Fruit fly (Drosophila melanogaster) whole organism, embryonic: ENCODE measurements around the gene spz3.
A peak's percentile ranks its signal among the peaks of the same experiment; 100 is the strongest.

Experiments used
- BEAF-32 ChIP-seq: fragments of 200-800 bp; sonication (Bioruptor generic); optimal IDR thresholded peaks from 3 replicates; lab custom pipeline; 2017; ENCODE audit warnings: missing biosample characterization, missing genetic modification characterization, mild to moderate bottlenecking, moderate library complexity, missing genetic modification reagents
- Bteb2 ChIP-seq: fragments of 200-800 bp; sonication (Bioruptor generic); optimal IDR thresholded peaks from 2 replicates; lab custom pipeline; 2016; ENCODE audit warnings: missing biosample characterization, missing genetic modification characterization
- CG10147 ChIP-seq: fragments of 200-800 bp; sonication (Bioruptor generic); optimal IDR thresholded peaks from 2 replicates; lab custom pipeline; 2019; ENCODE audit warnings: missing biosample characterization, mild to moderate bottlenecking, missing genetic modification characterization, moderate library complexity
- CG10209 ChIP-seq: fragments of 200-800 bp; sonication (Bioruptor generic); optimal IDR thresholded peaks from 3 replicates; lab custom pipeline; 2017; ENCODE audit warnings: missing biosample characterization, mild to moderate bottlenecking, missing genetic modification characterization, missing genetic modification reagents
- CG11504 ChIP-seq: fragments of 200-800 bp; sonication (Bioruptor generic); optimal IDR thresholded peaks from 3 replicates; lab custom pipeline; 2019; ENCODE audit warnings: missing biosample characterization, mild to moderate bottlenecking, missing genetic modification characterization, moderate library complexity
- CG14667 ChIP-seq: fragments of 200-800 bp; sonication (Bioruptor generic); IDR thresholded peaks from 2 replicates; pipeline ENCODE4 v1.3.6; 2022; ENCODE audit warnings: missing biosample characterization, missing genetic modification characterization
- CG17186 ChIP-seq: fragments of 200-800 bp; sonication (Bioruptor generic); optimal IDR thresholded peaks from 3 replicates; lab custom pipeline; 2017; ENCODE audit warnings: missing biosample characterization, missing genetic modification reagents, missing genetic modification characterization
- CG17359 ChIP-seq: fragments of 200-800 bp; sonication (Bioruptor generic); optimal IDR thresholded peaks from 3 replicates; lab custom pipeline; 2018; ENCODE audit warnings: missing biosample characterization, mild to moderate bottlenecking, missing genetic modification characterization, moderate library complexity
- CG17361 ChIP-seq: fragments of 200-800 bp; sonication (Bioruptor generic); IDR thresholded peaks from 3 replicates; pipeline ENCODE4 v1.3.6; 2022; ENCODE audit warnings: missing biosample characterization, missing genetic modification characterization
- CG17612 ChIP-seq: fragments of 200-800 bp; sonication (Bioruptor generic); IDR thresholded peaks from 2 replicates; pipeline ENCODE4 v1.3.6; 2022; ENCODE audit warnings: missing biosample characterization, missing genetic modification characterization
- CG17912 ChIP-seq: fragments of 200-800 bp; sonication (Bioruptor generic); optimal IDR thresholded peaks from 2 replicates; lab custom pipeline; 2018; ENCODE audit warnings: missing biosample characterization, mild to moderate bottlenecking, missing genetic modification characterization
- CG1832 ChIP-seq: fragments of 200-800 bp; sonication (Bioruptor generic); optimal IDR thresholded peaks from 2 replicates; lab custom pipeline; 2017; ENCODE audit warnings: missing biosample characterization, mild to moderate bottlenecking, missing genetic modification characterization, inconsistent platforms
- CG18599 ChIP-seq: fragments of 200-800 bp; sonication (Bioruptor generic); optimal IDR thresholded peaks from 3 replicates; lab custom pipeline; 2017; ENCODE audit warnings: missing biosample characterization, missing genetic modification characterization, mild to moderate bottlenecking, moderate library complexity, missing genetic modification reagents
- CG3163 ChIP-seq: fragments of 200-800 bp; sonication (Bioruptor generic); optimal IDR thresholded peaks from 3 replicates; lab custom pipeline; 2016; ENCODE audit warnings: missing biosample characterization, missing genetic modification characterization
- CG3407 ChIP-seq: fragments of 200-800 bp; sonication (Bioruptor generic); optimal IDR thresholded peaks from 2 replicates; lab custom pipeline; 2018; ENCODE audit warnings: missing biosample characterization, mild to moderate bottlenecking, missing genetic modification characterization
- CG5180 ChIP-seq: fragments of 200-800 bp; sonication (Bioruptor generic); optimal IDR thresholded peaks from 3 replicates; lab custom pipeline; 2017; ENCODE audit warnings: missing biosample characterization, missing genetic modification characterization, mild to moderate bottlenecking, moderate library complexity, missing genetic modification reagents
- CG5953 ChIP-seq: fragments of 200-800 bp; sonication (Bioruptor generic); IDR thresholded peaks from 2 replicates; pipeline ENCODE4 v1.3.6; 2022; ENCODE audit warnings: missing biosample characterization, missing genetic modification characterization
- CG6683 ChIP-seq: fragments of 200-800 bp; sonication (Bioruptor generic); optimal IDR thresholded peaks from 2 replicates; lab custom pipeline; 2017; ENCODE audit warnings: missing biosample characterization, mild to moderate bottlenecking, missing genetic modification characterization, missing genetic modification reagents
- CG7928 ChIP-seq: fragments of 200-800 bp; sonication (Bioruptor generic); optimal IDR thresholded peaks from 2 replicates; lab custom pipeline; 2017; ENCODE audit warnings: missing biosample characterization, mild to moderate bottlenecking, missing genetic modification characterization
- CG9609 ChIP-seq: fragments of 200-800 bp; sonication (Bioruptor generic); optimal IDR thresholded peaks from 3 replicates; lab custom pipeline; 2016; ENCODE audit warnings: missing biosample characterization, missing genetic modification characterization
- CHES-1-like ChIP-seq: fragments of 200-800 bp; sonication (Bioruptor generic); optimal IDR thresholded peaks from 2 replicates; lab custom pipeline; 2016; ENCODE audit warnings: missing biosample characterization, missing genetic modification characterization
- D19B ChIP-seq: fragments of 200-800 bp; sonication (Bioruptor generic); optimal IDR thresholded peaks from 2 replicates; lab custom pipeline; 2017; ENCODE audit warnings: missing biosample characterization, mild to moderate bottlenecking, missing genetic modification characterization
- Deaf1 ChIP-seq: fragments of 200-800 bp; optimal IDR thresholded peaks from 3 replicates; lab custom pipeline; 2019; ENCODE audit warnings: missing biosample characterization, mild to moderate bottlenecking, missing genetic modification characterization, moderate library complexity
- E2f1 ChIP-seq: fragments of 200-800 bp; sonication (Bioruptor generic); IDR thresholded peaks from 2 replicates; pipeline ENCODE4 v1.3.6; 2022; ENCODE audit warnings: missing biosample characterization, missing genetic modification characterization
- Hmx ChIP-seq: fragments of 200-800 bp; sonication (Bioruptor generic); optimal IDR thresholded peaks from 2 replicates; lab custom pipeline; 2016; ENCODE audit warnings: missing biosample characterization, missing genetic modification characterization
- Mad ChIP-seq: fragments of 200-800 bp; sonication (Bioruptor generic); optimal IDR thresholded peaks from 2 replicates; lab custom pipeline; 2016; ENCODE audit warnings: missing biosample characterization, missing genetic modification characterization
- Ptx1 ChIP-seq: fragments of 200-800 bp; sonication (Bioruptor generic); IDR thresholded peaks from 2 replicates; pipeline ENCODE4 v1.3.6; 2022; ENCODE audit warnings: missing biosample characterization, missing genetic modification characterization
- Scr ChIP-seq: fragments of 200-800 bp; sonication (Bioruptor generic); IDR thresholded peaks from 2 replicates; pipeline ENCODE4 v1.3.6; 2022; ENCODE audit warnings: missing biosample characterization, missing genetic modification characterization; ENCODE audit not compliant: partially characterized antibody
- Sry-δ ChIP-seq: fragments of 200-800 bp; sonication (Bioruptor generic); optimal IDR thresholded peaks from 2 replicates; lab custom pipeline; 2016; ENCODE audit warnings: missing biosample characterization, missing genetic modification characterization
- Ssrp ChIP-seq: fragments of 200-800 bp; sonication (Bioruptor generic); optimal IDR thresholded peaks from 2 replicates; lab custom pipeline; 2018; ENCODE audit warnings: missing biosample characterization, mild to moderate bottlenecking, missing genetic modification characterization, moderate library complexity
- YL-1 ChIP-seq: fragments of 200-800 bp; sonication (Bioruptor generic); optimal IDR thresholded peaks from 3 replicates; lab custom pipeline; 2017; ENCODE audit warnings: missing biosample characterization, mild to moderate bottlenecking, missing genetic modification characterization
- ab ChIP-seq: fragments of 200-800 bp; sonication (Bioruptor generic); optimal IDR thresholded peaks from 2 replicates; lab custom pipeline; 2016; ENCODE audit warnings: missing biosample characterization, missing genetic modification characterization
- az2 ChIP-seq: fragments of 200-800 bp; sonication (Bioruptor generic); optimal IDR thresholded peaks from 3 replicates; lab custom pipeline; 2016; ENCODE audit warnings: missing biosample characterization, missing genetic modification characterization
- cas ChIP-seq: fragments of 200-800 bp; sonication (Bioruptor generic); IDR thresholded peaks from 2 replicates; pipeline ENCODE4 v1.3.6; 2022; ENCODE audit warnings: missing biosample characterization, missing genetic modification characterization
- chn ChIP-seq: fragments of 200-800 bp; sonication (Bioruptor generic); optimal IDR thresholded peaks from 2 replicates; lab custom pipeline; 2016; ENCODE audit warnings: missing biosample characterization, missing genetic modification characterization
- dimm ChIP-seq: fragments of 200-800 bp; sonication (Bioruptor generic); IDR thresholded peaks from 2 replicates; pipeline ENCODE4 v1.3.6; 2022; ENCODE audit warnings: missing biosample characterization, missing genetic modification characterization
- dm ChIP-seq: fragments of 200-800 bp; sonication (Bioruptor generic); optimal IDR thresholded peaks from 3 replicates; lab custom pipeline; 2016; ENCODE audit warnings: missing biosample characterization, missing genetic modification characterization
- ems ChIP-seq: fragments of 200-800 bp; sonication (Bioruptor generic); optimal IDR thresholded peaks from 3 replicates; lab custom pipeline; 2016; ENCODE audit warnings: missing biosample characterization, missing genetic modification characterization
- fd96Cb ChIP-seq: fragments of 200-800 bp; sonication (Bioruptor generic); optimal IDR thresholded peaks from 2 replicates; lab custom pipeline; 2018; ENCODE audit warnings: missing biosample characterization, mild to moderate bottlenecking, missing genetic modification characterization, moderate library complexity
- gce ChIP-seq: fragments of 200-800 bp; sonication (Bioruptor generic); IDR thresholded peaks from 3 replicates; pipeline ENCODE4 v1.3.6; 2022; ENCODE audit warnings: missing biosample characterization, missing genetic modification characterization
- gem ChIP-seq: fragments of 200-800 bp; sonication (Bioruptor generic); optimal IDR thresholded peaks from 2 replicates; lab custom pipeline; 2019; ENCODE audit warnings: missing biosample characterization, mild to moderate bottlenecking, missing genetic modification characterization, moderate library complexity
- hb ChIP-seq: fragments of 200-800 bp; sonication (Bioruptor generic); IDR thresholded peaks from 3 replicates; pipeline ENCODE4 v1.3.6; 2022; ENCODE audit warnings: missing biosample characterization, missing genetic modification characterization; ENCODE audit not compliant: partially characterized antibody
- kay ChIP-seq: fragments of 200-800 bp; sonication (Bioruptor generic); optimal IDR thresholded peaks from 2 replicates; lab custom pipeline; 2016; ENCODE audit warnings: missing biosample characterization, missing genetic modification characterization
- sens ChIP-seq: fragments of 200-800 bp; sonication (Bioruptor generic); peaks from one replicate; lab custom pipeline; 2016; ENCODE audit warnings: missing biosample characterization, missing genetic modification characterization
- seq ChIP-seq: fragments of 200-800 bp; sonication (Bioruptor generic); IDR thresholded peaks from 2 replicates; pipeline ENCODE4 v1.3.6; 2022; ENCODE audit warnings: missing biosample characterization, missing genetic modification characterization
- sug ChIP-seq: fragments of 200-800 bp; optimal IDR thresholded peaks from 2 replicates; lab custom pipeline; 2019; ENCODE audit warnings: missing biosample characterization, mild to moderate bottlenecking, missing genetic modification characterization, moderate library complexity
- tna ChIP-seq: fragments of 200-800 bp; sonication (Bioruptor generic); IDR thresholded peaks from 2 replicates; pipeline ENCODE4 v1.3.6; 2022; ENCODE audit warnings: missing biosample characterization, missing genetic modification characterization; ENCODE audit not compliant: partially characterized antibody
- trh ChIP-seq: fragments of 200-800 bp; sonication (Bioruptor generic); optimal IDR thresholded peaks from 2 replicates; lab custom pipeline; 2016; ENCODE audit warnings: missing biosample characterization, missing genetic modification characterization
- ttk ChIP-seq: fragments of 200-800 bp; sonication (Bioruptor generic); IDR thresholded peaks from 2 replicates; pipeline ENCODE4 v2.1.2; 2022; ENCODE audit warnings: missing biosample characterization, missing genetic modification characterization
- twi ChIP-seq: fragments of 200-800 bp; optimal IDR thresholded peaks from 2 replicates; lab custom pipeline; 2019; ENCODE audit warnings: missing biosample characterization, mild to moderate bottlenecking, missing genetic modification characterization, moderate library complexity
- vfl ChIP-seq: fragments of 200-800 bp; sonication (Bioruptor generic); optimal IDR thresholded peaks from 2 replicates; lab custom pipeline; 2016; ENCODE audit warnings: missing biosample characterization, missing genetic modification characterization
- yki ChIP-seq: fragments of >200 bp; optimal IDR thresholded peaks from 3 replicates; lab custom pipeline; 2018

The spz3 gene

dm6 chr2L:7828231-7828630 is 51.1 kb downstream of the spz3 start (continued):
- TF ChIP-seq ems (GFP tag; lab: Kevin White, UChicago) (no peak), az2 (GFP tag; lab: Kevin White, UChicago) (no peak), gem (no peak), Mad (GFP tag; lab: Kevin White, UChicago) (no peak), CG17186 (peak; percentile 30), YL-1 (peak; percentile 97), Hmx (GFP tag; lab: Kevin White, UChicago) (no peak), CG5180 (no peak), CG6683 (GFP tag; lab: Kevin White, UChicago) (no peak), Sry-δ (GFP tag; lab: Kevin White, UChicago) (no peak), yki (lab: Kevin White, UChicago) (peak; percentile 27), CHES-1-like (GFP tag; lab: Kevin White, UChicago) (no peak), CG3407 (no peak), sug (tag; lab: Kevin White, UChicago) (peak; percentile 48), BEAF-32 (GFP tag; lab: Kevin White, UChicago) (no peak), Bteb2 (GFP tag; lab: Kevin White, UChicago) (no peak), CG1832 (GFP tag; lab: Kevin White, UChicago) (peak; percentile 99), gce (GFP tag; lab: Robert Waterston, UW) (no peak), CG17361 (GFP tag; lab: Robert Waterston, UW) (no peak), seq (GFP tag; lab: Robert Waterston, UW) (no peak), twi (peak; percentile 53), fd96Cb (tag; lab: Kevin White, UChicago) (no peak), ttk (GFP tag; lab: Robert Waterston, UW) (0 out of 2 replicates have a peak, but pooled peaks have one; percentile 6), Deaf1 (peak; percentile 55), trh (no peak), vfl (GFP tag; lab: Kevin White, UChicago) (no peak), hb (GFP tag; lab: Robert Waterston, UW) (no peak), D19B (GFP tag; lab: Kevin White, UChicago) (no peak), CG7928 (GFP tag; lab: Kevin White, UChicago) (no peak), E2f1 (GFP tag; lab: Robert Waterston, UW) (peak; percentile 24; the same call in 1 of the 2 replicates), CG14667 (GFP tag; lab: Robert Waterston, UW) (no peak), Scr (GFP tag; lab: Robert Waterston, UW) (no peak), Ptx1 (GFP tag; lab: Robert Waterston, UW) (no peak), CG17359 (tag; lab: Kevin White, UChicago) (no peak), sens (peak; percentile 78), Ssrp (no peak), CG3163 (GFP tag; lab: Kevin White, UChicago) (no peak), chn (GFP tag; lab: Kevin White, UChicago) (peak; percentile 25), tna (peak; percentile 55; the same call in 1 of the 2 replicates), CG10209 (GFP tag; lab: Kevin White, UChicago) (no peak), dimm (no peak), CG9609 (GFP tag; lab: Kevin White, UChicago) (no peak), CG5953 (GFP tag; lab: Robert Waterston, UW) (0 out of 2 replicates have a peak, but pooled peaks have one; percentile 11), CG17612 (GFP tag; lab: Robert Waterston, UW) (no peak), dm (GFP tag; lab: Kevin White, UChicago) (peak; percentile 52), CG17912 (GFP tag; lab: Kevin White, UChicago) (peak; percentile 6), CG18599 (GFP tag; lab: Kevin White, UChicago) (peak; percentile 42), CG10147 (no peak), kay (GFP tag; lab: Kevin White, UChicago) (peak; percentile 93), cas (no peak), ab (no peak), CG11504 (tag; lab: Kevin White, UChicago) (no peak)
